Worm (Caenorhabditis elegans): ENCODE measurements around the gene apm-3.
A peak's percentile ranks its signal among the peaks of the same experiment; 100 is the strongest.

The apm-3 gene

ce11 chrX:949466-949865 is 5.3 kb upstream of the apm-3 start:
- TF ChIP-seq set-16 (GFP tag; IDR thresholded peaks at IDR 0.05) (peak; percentile 79), arid-1 (GFP tag; conservative IDR thresholded peaks at IDR 0.05) (peak; percentile 68), zfp-3 (GFP tag; conservative IDR thresholded peaks at IDR 0.05) (peak; percentile 31; the same call in 1 of the 2 replicates), php-3 (GFP tag; IDR thresholded peaks at IDR 0.05) (no peak), tra-1 (GFP tag; IDR thresholded peaks at IDR 0.05) (peak; percentile 75), hlh-30 (tag; optimal IDR thresholded peaks at IDR 0.05; ENCODE audit: insufficient read depth) (peak; percentile 80), ceh-62 (tag; optimal IDR thresholded peaks at IDR 0.05) (no peak), vab-7 (GFP tag; IDR thresholded peaks at IDR 0.05) (peak; percentile 72), ceh-20 (GFP tag; IDR thresholded peaks at IDR 0.05) (peak; percentile 82), lin-29 (GFP tag; IDR thresholded peaks at IDR 0.05) (no peak), pqm-1 (tag; optimal IDR thresholded peaks at IDR 0.05) (no peak), mes-2 (tag; optimal IDR thresholded peaks at IDR 0.05; ENCODE audit: poor library complexity, severe bottlenecking) (peak; percentile 73), spr-3 (GFP tag; optimal IDR thresholded peaks at IDR 0.05) (no peak), ctbp-1 (GFP tag; IDR thresholded peaks at IDR 0.05) (peak; percentile 93), mdt-29 (GFP tag; IDR thresholded peaks at IDR 0.05) (peak; percentile 32; the same call in 1 of the 2 replicates), gei-8 (GFP tag; optimal IDR thresholded peaks at IDR 0.05) (no peak), sdz-12 (GFP tag; optimal IDR thresholded peaks at IDR 0.05) (no peak), jun-1 (tag; optimal IDR thresholded peaks at IDR 0.05) (no peak), nhr-48 (tag; optimal IDR thresholded peaks at IDR 0.05) (peak; percentile 91), dpl-1 (GFP tag; optimal IDR thresholded peaks at IDR 0.05) (peak; percentile 23), ZK546.5 (tag; optimal IDR thresholded peaks at IDR 0.05) (peak in 1 of 2 experiments; percentile 11), hmg-1.1 (GFP tag; IDR thresholded peaks at IDR 0.05) (peak; percentile 89), daf-19 (GFP tag; conservative IDR thresholded peaks at IDR 0.05) (no peak), D1046.2 (GFP tag; IDR thresholded peaks at IDR 0.05) (no peak), zip-2 (tag; optimal IDR thresholded peaks at IDR 0.05) (no peak), nhr-77 (tag; optimal IDR thresholded peaks at IDR 0.05) (peak; percentile 74), ceh-82 (tag; optimal IDR thresholded peaks at IDR 0.05) (no peak), daf-12 (tag; optimal IDR thresholded peaks at IDR 0.05) (no peak), daf-8 (GFP tag; IDR thresholded peaks at IDR 0.05) (no peak), Y75B8A.6 (GFP tag; IDR thresholded peaks at IDR 0.05) (no peak), lin-38 (GFP tag; IDR thresholded peaks at IDR 0.05) (peak; percentile 59), fkh-10 (GFP tag; optimal IDR thresholded peaks at IDR 0.05) (peak; percentile 93), Y5F2A.4 (GFP tag; optimal IDR thresholded peaks at IDR 0.05) (no peak), egl-43 (GFP tag; IDR thresholded peaks at IDR 0.05) (peak; percentile 97), unc-62 (GFP tag; optimal IDR thresholded peaks at IDR 0.05 in 1 of 2) (peak in 1 of 2 experiments; percentile 99), unc-62 (tag; optimal IDR thresholded peaks at IDR 0.05) (no peak), nhr-76 (tag; optimal IDR thresholded peaks at IDR 0.05) (no peak), ZK337.2 (GFP tag; IDR thresholded peaks at IDR 0.05) (no peak), aly-2 (tag; optimal IDR thresholded peaks at IDR 0.05) (no peak), nhr-11 (tag; optimal IDR thresholded peaks at IDR 0.05) (peak; percentile 94), snpc-1.2 (GFP tag; IDR thresholded peaks at IDR 0.05) (no peak), Y48G9A.11 (GFP tag; IDR thresholded peaks at IDR 0.05) (no peak), zfp-2 (tag; optimal IDR thresholded peaks at IDR 0.05) (no peak), dmd-8 (GFP tag; IDR thresholded peaks at IDR 0.05) (no peak), ces-1 (GFP tag; optimal IDR thresholded peaks at IDR 0.05) (peak; percentile 36), nhr-102 (tag; optimal IDR thresholded peaks at IDR 0.05) (peak; percentile 69), dmd-9 (GFP tag; IDR thresholded peaks at IDR 0.05) (no peak), dmd-6 (GFP tag; IDR thresholded peaks at IDR 0.05) (peak; percentile 51; the same call in 1 of the 2 replicates), mxl-3 (GFP tag; optimal IDR thresholded peaks at IDR 0.05) (peak; percentile 86), madf-5 (GFP tag; IDR thresholded peaks at IDR 0.05) (0 out of 4 replicates have a peak, but pooled peaks of 1 of the 2 experiments have one; percentile 9), snpc-4 (tag; optimal IDR thresholded peaks at IDR 0.05) (peak; percentile 11)

Data from whole organism, L4 larva.